Fruit fly (Drosophila melanogaster): Measurements from ENCODE around the gene Ucp4C.

The Ucp4C gene

dm6 chr2L:5974122-5974521, 5.8 kb downstream of the Ucp4C start (continued):
- TF ChIP-seq CG6765 (GFP tag; optimal IDR thresholded peaks at IDR 0.05) = peak; percentile 80
- TF ChIP-seq Adf1 (GFP tag; IDR thresholded peaks at IDR 0.05) = 0 out of 2 replicates have a peak, but pooled peaks have one; percentile 15
- peak; percentile 61 for TF ChIP-seq CG33557 (GFP tag; optimal IDR thresholded peaks at IDR 0.05)
- TF ChIP-seq CG17385 (GFP tag; optimal IDR thresholded peaks at IDR 0.05) = peak; percentile 67
- peak; percentile 65 for TF ChIP-seq CG15269 (tag; optimal IDR thresholded peaks at IDR 0.05)
- TF ChIP-seq gce (GFP tag; IDR thresholded peaks at IDR 0.05) = peak; percentile 63; the same call in 2 of the 3 replicates
- no peak for TF ChIP-seq Hsf (GFP tag; optimal IDR thresholded peaks at IDR 0.05)
- TF ChIP-seq CG10462 (GFP tag; optimal IDR thresholded peaks at IDR 0.05) = no peak
- TF ChIP-seq CG1233 (GFP tag; optimal IDR thresholded peaks at IDR 0.05) = peak; percentile 82
- no peak for TF ChIP-seq inv (GFP tag; IDR thresholded peaks at IDR 0.05; ENCODE audit: partially characterized antibody)
- peak; percentile 54; the same call in 1 of the 2 replicates for TF ChIP-seq CG14014 (GFP tag; IDR thresholded peaks at IDR 0.05)
- TF ChIP-seq nerfin-1 (tag; optimal IDR thresholded peaks at IDR 0.05) = peak; percentile 56
- TF ChIP-seq CG31365 (tag; optimal IDR thresholded peaks at IDR 0.05) = peak; percentile 28
- TF ChIP-seq Jarid2 (GFP tag; optimal IDR thresholded peaks at IDR 0.05) = peak; percentile 55
- no peak for TF ChIP-seq vvl (GFP tag; IDR thresholded peaks at IDR 0.05)
- peak; percentile 73 for TF ChIP-seq CG6813 (GFP tag; optimal IDR thresholded peaks at IDR 0.05)
- TF ChIP-seq CG12942 (GFP tag; optimal IDR thresholded peaks at IDR 0.05) = peak; percentile 28
- TF ChIP-seq fd3F (GFP tag; optimal IDR thresholded peaks at IDR 0.05) = peak; percentile 54
- no peak for TF ChIP-seq CG8359 (GFP tag; optimal IDR thresholded peaks at IDR 0.05; ENCODE audit: borderline replicate concordance)
- TF ChIP-seq CG9727 (GFP tag; optimal IDR thresholded peaks at IDR 0.05) = peak; percentile 59
- TF ChIP-seq CG1529 (GFP tag; optimal IDR thresholded peaks at IDR 0.05) = peak; percentile 46
- TF ChIP-seq nerfin-2 (GFP tag; IDR thresholded peaks at IDR 0.05; ENCODE audit: partially characterized antibody) = no peak
- peak; percentile 40 for TF ChIP-seq CG9817 (tag; optimal IDR thresholded peaks at IDR 0.05)
- peak; percentile 91 for TF ChIP-seq Deaf1 (tag; optimal IDR thresholded peaks at IDR 0.05)
- peak; percentile 14 for TF ChIP-seq ewg (GFP tag; optimal IDR thresholded peaks at IDR 0.05)
- peak; percentile 59 for TF ChIP-seq gem (tag; optimal IDR thresholded peaks at IDR 0.05)
- no peak for TF ChIP-seq tll (GFP tag; optimal IDR thresholded peaks at IDR 0.05)
- no peak for TF ChIP-seq corto (GFP tag; optimal IDR thresholded peaks at IDR 0.05)
- TF ChIP-seq CG3163 (GFP tag; optimal IDR thresholded peaks at IDR 0.05) = peak; percentile 4
- peak in 1 of 2 experiments; percentile 50 for TF ChIP-seq Hr78 (GFP tag; optimal IDR thresholded peaks at IDR 0.05)
- peak; percentile 38 for TF ChIP-seq CG7839 (tag; optimal IDR thresholded peaks at IDR 0.05)
- TF ChIP-seq MTF-1 (GFP tag; optimal IDR thresholded peaks at IDR 0.05; ENCODE audit: borderline replicate concordance) = peak; percentile 87
- TF ChIP-seq CG2120 (GFP tag; optimal IDR thresholded peaks at IDR 0.05) = peak; percentile 37
- peak; percentile 63 for TF ChIP-seq CG18764 (GFP tag; optimal IDR thresholded peaks at IDR 0.05)
- TF ChIP-seq CG7556 (GFP tag; optimal IDR thresholded peaks at IDR 0.05) = peak; percentile 58
- peak; percentile 71 for TF ChIP-seq PHDP (tag; optimal IDR thresholded peaks at IDR 0.05)
- peak; percentile 49; the same call in 1 of the 2 replicates for TF ChIP-seq wdn (GFP tag; IDR thresholded peaks at IDR 0.05)
- TF ChIP-seq dmrt99B (tag; optimal IDR thresholded peaks at IDR 0.05) = peak; percentile 48
- no peak for TF ChIP-seq Dll (GFP tag; IDR thresholded peaks at IDR 0.05; ENCODE audit: partially characterized antibody)
- TF ChIP-seq Nf-YA (GFP tag; IDR thresholded peaks at IDR 0.05) = no peak
- peak; percentile 86 for TF ChIP-seq HLHmδ (GFP tag; optimal IDR thresholded peaks at IDR 0.05)
- TF ChIP-seq stc (GFP tag; IDR thresholded peaks at IDR 0.05) = peak; percentile 16; the same call in 1 of the 2 replicates
- no peak for TF ChIP-seq nmo (GFP tag; optimal IDR thresholded peaks at IDR 0.05)
- TF ChIP-seq H15 (GFP tag; IDR thresholded peaks at IDR 0.05) = no peak
- TF ChIP-seq CG4707 (GFP tag; optimal IDR thresholded peaks at IDR 0.05) = peak; percentile 65
- TF ChIP-seq Xbp1 (GFP tag; optimal IDR thresholded peaks at IDR 0.05) = no peak
- peak; percentile 86 for TF ChIP-seq Vsx1 (GFP tag; optimal IDR thresholded peaks at IDR 0.05)
- no peak for TF ChIP-seq hkb (optimal IDR thresholded peaks at IDR 0.05)
- TF ChIP-seq hkb (GFP tag; IDR thresholded peaks at IDR 0.05) = peak; percentile 75
